Worm (Caenorhabditis elegans) whole organism, late embryonic: ENCODE data around the gene srw-43.

Source experiments
- Y22D7AL.16 ChIP-seq: sonication (generic microtip); optimal IDR thresholded peaks from 2 replicates; lab custom pipeline; 2016; ENCODE audit warnings: missing genetic modification characterization, missing compliant biosample characterization
- ama-1 ChIP-seq: fragments of 150-350 bp; optimal IDR thresholded peaks from 2 replicates; lab custom pipeline; 2014
- ceh-19 ChIP-seq: fragments of 200-800 bp; sonication (Bioruptor generic); optimal IDR thresholded peaks from 2 replicates; lab custom pipeline; 2018; ENCODE audit warnings: mild to moderate bottlenecking, missing genetic modification characterization, missing compliant biosample characterization
- fkh-10 ChIP-seq: fragments of 150-350 bp; optimal IDR thresholded peaks from 2 replicates; lab custom pipeline; 2014; ENCODE audit warnings: missing biosample characterization, missing genetic modification reagents, missing genetic modification characterization
- fkh-6 ChIP-seq: sonication (generic microtip); optimal IDR thresholded peaks from 2 replicates; lab custom pipeline; 2016; ENCODE audit warnings: missing genetic modification characterization, missing compliant biosample characterization
- hlh-13 ChIP-seq: fragments of 200-800 bp; sonication (Bioruptor generic); optimal IDR thresholded peaks from 2 replicates; lab custom pipeline; 2018; ENCODE audit warnings: mild to moderate bottlenecking, missing genetic modification characterization, missing compliant biosample characterization
- hlh-30 ChIP-seq: sonication (generic microtip); optimal IDR thresholded peaks from 2 replicates; lab custom pipeline; 2017; ENCODE audit warnings: antibody characterized with exemption, missing genetic modification characterization, missing compliant biosample characterization; ENCODE audit not compliant: insufficient read depth
- pqm-1 ChIP-seq: sonication (generic microtip); optimal IDR thresholded peaks from 2 replicates; lab custom pipeline; 2016; ENCODE audit warnings: missing genetic modification characterization, missing compliant biosample characterization
- unc-55 ChIP-seq: sonication (generic microtip); optimal IDR thresholded peaks from 2 replicates; lab custom pipeline; 2017; ENCODE audit warnings: missing biosample characterization, missing genetic modification reagents, missing genetic modification characterization

DNA sequence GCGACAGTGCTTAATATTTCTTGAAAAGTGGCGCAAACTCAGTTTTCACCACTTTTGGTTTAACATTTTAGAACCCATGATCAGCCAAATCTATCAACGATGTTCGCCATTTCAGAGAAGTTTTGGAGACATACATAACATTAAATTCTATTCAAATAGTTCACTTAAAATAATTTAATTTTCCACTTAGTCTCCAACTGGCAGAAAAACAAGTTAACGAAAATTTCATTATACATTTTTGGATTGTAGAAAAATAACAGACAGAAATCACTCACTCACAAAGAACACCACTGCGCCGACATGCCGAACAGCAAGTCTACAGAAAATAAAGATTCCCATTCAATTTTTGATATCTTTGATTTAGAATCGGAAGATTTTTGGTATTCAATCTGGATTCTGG, 5.8 kb upstream of the srw-43 start, which contains the start of gene srw-44:
- TF ChIP-seq ama-1 (lab: Kevin White, UChicago): no peak
- no peak for TF ChIP-seq hlh-30
- TF ChIP-seq Y22D7AL.16 (tag; lab: Kevin White, UChicago): no peak
- TF ChIP-seq fkh-6: no peak
- TF ChIP-seq fkh-10 (GFP tag; lab: Kevin White, UChicago): no peak
- TF ChIP-seq ceh-19: no peak
- no peak for TF ChIP-seq unc-55 (GFP tag; lab: Kevin White, UChicago)
- TF ChIP-seq pqm-1: no peak
- no peak for TF ChIP-seq hlh-13
